Fruit fly (Drosophila melanogaster): ENCODE data around the gene CG1239.

Gene CG1239

dm6 chr3R:5694461-5694860 lies 38.9 kb upstream of the CG1239 start (continued):
- no peak for TF ChIP-seq cg (GFP tag; optimal IDR thresholded peaks at IDR 0.05)
- no peak for TF ChIP-seq Ets65A (GFP tag)
- TF ChIP-seq Mes4 (GFP tag; optimal IDR thresholded peaks at IDR 0.05) = no peak
- no peak for TF ChIP-seq TFAM (GFP tag; optimal IDR thresholded peaks at IDR 0.05)
- peak; percentile 83 for TF ChIP-seq Drgx (GFP tag; IDR thresholded peaks at IDR 0.05)
- TF ChIP-seq CG10979 (tag; optimal IDR thresholded peaks at IDR 0.05) = peak; percentile 2
- no peak for TF ChIP-seq CG2199 (GFP tag; IDR thresholded peaks at IDR 0.05)
- TF ChIP-seq CG11504 (tag; optimal IDR thresholded peaks at IDR 0.05) = peak; percentile 28
- TF ChIP-seq Bgb (GFP tag; IDR thresholded peaks at IDR 0.05; ENCODE audit: partially characterized antibody) = no peak
- no peak for TF ChIP-seq CG14441 (GFP tag; IDR thresholded peaks at IDR 0.05)
- TF ChIP-seq Ssrp (tag; optimal IDR thresholded peaks at IDR 0.05) = no peak
- peak; percentile 5 for TF ChIP-seq ATbp (GFP tag; optimal IDR thresholded peaks at IDR 0.05)
- no peak for TF ChIP-seq CG30431 (GFP tag; optimal IDR thresholded peaks at IDR 0.05)
- no peak for TF ChIP-seq CG3726 (GFP tag; IDR thresholded peaks at IDR 0.05)
- no peak for TF ChIP-seq fd96Cb (tag; optimal IDR thresholded peaks at IDR 0.05)
- peak in 1 of 2 experiments; percentile 10 for TF ChIP-seq bsh (GFP tag; optimal IDR thresholded peaks at IDR 0.05)
- no peak for TF ChIP-seq CG7839 (tag; optimal IDR thresholded peaks at IDR 0.05)
- no peak for TF ChIP-seq CG11696 (GFP tag; IDR thresholded peaks at IDR 0.05)
- TF ChIP-seq CG3281 (GFP tag; optimal IDR thresholded peaks at IDR 0.05) = no peak
- TF ChIP-seq Eip74EF (GFP tag; optimal IDR thresholded peaks at IDR 0.05) = no peak
- TF ChIP-seq CG13775 (GFP tag; optimal IDR thresholded peaks at IDR 0.05) = no peak
- TF ChIP-seq CG2712 (tag; optimal IDR thresholded peaks at IDR 0.05) = peak; percentile 27
- no peak for TF ChIP-seq Dek (tag; optimal IDR thresholded peaks at IDR 0.05)
- no peak for TF ChIP-seq CG7963 (GFP tag; IDR thresholded peaks at IDR 0.05; ENCODE audit: partially characterized antibody)
- TF ChIP-seq phol (tag; optimal IDR thresholded peaks at IDR 0.05) = peak; percentile 20
- no peak for TF ChIP-seq sug (tag; optimal IDR thresholded peaks at IDR 0.05)
- no peak for TF ChIP-seq CG15269 (tag; optimal IDR thresholded peaks at IDR 0.05)
- peak; percentile 43 for TF ChIP-seq Sox102F (GFP tag; optimal IDR thresholded peaks at IDR 0.05)
- TF ChIP-seq Blimp-1 (GFP tag; optimal IDR thresholded peaks at IDR 0.05) = peak; percentile 49
- TF ChIP-seq klu (GFP tag; IDR thresholded peaks at IDR 0.05) = no peak
- no peak for TF ChIP-seq CG1233 (GFP tag; optimal IDR thresholded peaks at IDR 0.05)
- TF ChIP-seq CG17802 (tag; optimal IDR thresholded peaks at IDR 0.05) = no peak
- TF ChIP-seq pho (GFP tag; optimal IDR thresholded peaks at IDR 0.05) = no peak
- TF ChIP-seq Hey (tag; optimal IDR thresholded peaks at IDR 0.05) = no peak
- 0 out of 2 replicates have a peak, but pooled peaks have one; percentile 12 for TF ChIP-seq ranshi (GFP tag; IDR thresholded peaks at IDR 0.05)
- no peak for TF ChIP-seq al (GFP tag; IDR thresholded peaks at IDR 0.05)
- TF ChIP-seq CG1832 (GFP tag; optimal IDR thresholded peaks at IDR 0.05) = no peak
- TF ChIP-seq CG1603 (tag; optimal IDR thresholded peaks at IDR 0.05) = peak; percentile 52
- no peak for TF ChIP-seq da (GFP tag; optimal IDR thresholded peaks at IDR 0.05)
- peak; percentile 24 for TF ChIP-seq unpg (GFP tag; optimal IDR thresholded peaks at IDR 0.05)
- no peak for TF ChIP-seq amos (GFP tag; IDR thresholded peaks at IDR 0.05; ENCODE audit: partially characterized antibody)
- no peak for TF ChIP-seq CG17612 (GFP tag; IDR thresholded peaks at IDR 0.05)
- 0 out of 2 replicates have a peak, but pooled peaks have one; percentile 9 for TF ChIP-seq Awh (GFP tag; IDR thresholded peaks at IDR 0.05)
